Worm (Caenorhabditis elegans) whole organism, late embryonic: Measurements from ENCODE around the gene srj-55.

ENCODE experiments used
- C08G9.2 ChIP-seq: sonication (generic microtip); optimal IDR thresholded peaks from 2 replicates; lab custom pipeline; 2016; ENCODE audit warnings: mild to moderate bottlenecking, missing genetic modification characterization, moderate library complexity, missing compliant biosample characterization
- C38D4.7 ChIP-seq: fragments of 200-800 bp; sonication (Bioruptor generic); optimal IDR thresholded peaks from 2 replicates; lab custom pipeline; 2018; ENCODE audit warnings: mild to moderate bottlenecking, missing genetic modification characterization, moderate library complexity, missing compliant biosample characterization
- F13H6.1 ChIP-seq: sonication (generic microtip); optimal IDR thresholded peaks from 2 replicates; lab custom pipeline; 2016; ENCODE audit warnings: missing genetic modification characterization, missing compliant biosample characterization
- T23F11.4 ChIP-seq: fragments of 200-800 bp; sonication (Bioruptor generic); optimal IDR thresholded peaks from 2 replicates; lab custom pipeline; 2018; ENCODE audit warnings: mild to moderate bottlenecking, missing genetic modification characterization, missing compliant biosample characterization
- Y22D7AL.16 ChIP-seq: sonication (generic microtip); optimal IDR thresholded peaks from 2 replicates; lab custom pipeline; 2016; ENCODE audit warnings: missing genetic modification characterization, missing compliant biosample characterization
- ahr-1 ChIP-seq: sonication (generic microtip); optimal IDR thresholded peaks from 2 replicates; lab custom pipeline; 2016; ENCODE audit warnings: missing genetic modification characterization, missing compliant biosample characterization
- ceh-14 ChIP-seq: sonication (generic microtip); optimal IDR thresholded peaks from 2 replicates; lab custom pipeline; 2016; ENCODE audit warnings: missing genotype, missing genetic modification characterization, missing compliant biosample characterization
- ceh-18 ChIP-seq: sonication (generic microtip); optimal IDR thresholded peaks from 2 replicates; lab custom pipeline; 2016; ENCODE audit warnings: missing genetic modification characterization, missing compliant biosample characterization
- ceh-22 ChIP-seq: sonication (generic microtip); optimal IDR thresholded peaks from 2 replicates; lab custom pipeline; 2017; ENCODE audit warnings: missing biosample characterization, missing genetic modification characterization
- ceh-24 ChIP-seq: sonication (generic microtip); optimal IDR thresholded peaks from 2 replicates; lab custom pipeline; 2016; ENCODE audit warnings: mild to moderate bottlenecking, missing genetic modification characterization, missing compliant biosample characterization
- ceh-30 ChIP-seq: fragments of 150-350 bp; optimal IDR thresholded peaks from 2 replicates; lab custom pipeline; 2014; ENCODE audit warnings: missing biosample characterization, missing genetic modification characterization
- ceh-34 ChIP-seq: sonication (generic microtip); optimal IDR thresholded peaks from 2 replicates; lab custom pipeline; 2016; ENCODE audit warnings: mild to moderate bottlenecking, missing genetic modification characterization, missing compliant biosample characterization
- ceh-45 ChIP-seq: fragments of 200-800 bp; sonication (Bioruptor generic); IDR thresholded peaks from 2 replicates; pipeline ENCODE4 v1.3.6; 2022; ENCODE audit warnings: missing genetic modification reagents, missing genetic modification characterization, missing compliant biosample characterization
- ceh-9 ChIP-seq: sonication (generic microtip); optimal IDR thresholded peaks from 2 replicates; lab custom pipeline; 2016; ENCODE audit warnings: mild to moderate bottlenecking, missing genetic modification characterization, inconsistent platforms, missing compliant biosample characterization
- che-1 ChIP-seq: sonication (generic microtip); optimal IDR thresholded peaks from 2 replicates; lab custom pipeline; 2016; ENCODE audit warnings: mild to moderate bottlenecking, missing genetic modification characterization, missing compliant biosample characterization
- elt-4 ChIP-seq: sonication (generic microtip); optimal IDR thresholded peaks from 2 replicates; lab custom pipeline; 2016; ENCODE audit warnings: missing genetic modification characterization, missing compliant biosample characterization
- ets-4 ChIP-seq: sonication (generic microtip); optimal IDR thresholded peaks from 2 replicates; lab custom pipeline; 2016; ENCODE audit warnings: missing genetic modification characterization, missing compliant biosample characterization
- eyg-1 ChIP-seq: sonication (generic microtip); optimal IDR thresholded peaks from 2 replicates; lab custom pipeline; 2016; ENCODE audit warnings: missing genotype, missing genetic modification characterization, missing compliant biosample characterization
- fkh-6 ChIP-seq: sonication (generic microtip); optimal IDR thresholded peaks from 2 replicates; lab custom pipeline; 2016; ENCODE audit warnings: missing genetic modification characterization, missing compliant biosample characterization
- gmeb-2 ChIP-seq: sonication (generic microtip); optimal IDR thresholded peaks from 2 replicates; lab custom pipeline; 2016; ENCODE audit warnings: missing genetic modification characterization, inconsistent platforms, missing compliant biosample characterization
- hlh-30 ChIP-seq: sonication (generic microtip); optimal IDR thresholded peaks from 2 replicates; lab custom pipeline; 2017; ENCODE audit warnings: antibody characterized with exemption, missing genetic modification characterization, missing compliant biosample characterization; ENCODE audit not compliant: insufficient read depth
- madf-2 ChIP-seq: sonication (generic microtip); optimal IDR thresholded peaks from 2 replicates; lab custom pipeline; 2017; ENCODE audit warnings: missing genetic modification characterization, missing compliant biosample characterization
- npax-4 ChIP-seq: sonication (generic microtip); optimal IDR thresholded peaks from 2 replicates; lab custom pipeline; 2016; ENCODE audit warnings: missing genetic modification characterization, missing compliant biosample characterization
- odd-2 ChIP-seq: sonication (generic microtip); optimal IDR thresholded peaks from 2 replicates; lab custom pipeline; 2017; ENCODE audit warnings: antibody characterized with exemption, mild to moderate bottlenecking, missing genetic modification characterization, missing compliant biosample characterization
- pag-3 ChIP-seq: sonication (generic microtip); optimal IDR thresholded peaks from 2 replicates; lab custom pipeline; 2016; ENCODE audit warnings: missing compliant biosample characterization, missing genetic modification characterization, borderline replicate concordance
- pha-2 ChIP-seq: sonication (generic microtip); optimal IDR thresholded peaks from 2 replicates; lab custom pipeline; 2017; ENCODE audit warnings: mild to moderate bottlenecking, missing genetic modification characterization, missing compliant biosample characterization
- pqm-1 ChIP-seq: sonication (generic microtip); optimal IDR thresholded peaks from 2 replicates; lab custom pipeline; 2016; ENCODE audit warnings: missing genetic modification characterization, missing compliant biosample characterization
- pros-1 ChIP-seq: fragments of 150-350 bp; optimal IDR thresholded peaks from 2 replicates; lab custom pipeline; 2014; ENCODE audit warnings: missing biosample characterization, missing genetic modification reagents, missing genetic modification characterization
- rnt-1 ChIP-seq: sonication (generic microtip); optimal IDR thresholded peaks from 2 replicates; lab custom pipeline; 2016; ENCODE audit warnings: missing genetic modification characterization, missing compliant biosample characterization
- sox-2 ChIP-seq: fragments of 200-800 bp; sonication (Bioruptor generic); IDR thresholded peaks from 2 replicates; pipeline ENCODE4 v1.3.6; 2022; ENCODE audit warnings: missing genetic modification reagents, missing genetic modification characterization, missing compliant biosample characterization
- sox-4 ChIP-seq: sonication (generic microtip); optimal IDR thresholded peaks from 2 replicates; lab custom pipeline; 2017; ENCODE audit warnings: mild to moderate bottlenecking, missing genetic modification characterization, inconsistent platforms, missing compliant biosample characterization
- syd-9 ChIP-seq: sonication (generic microtip); optimal IDR thresholded peaks from 2 replicates; lab custom pipeline; 2016; ENCODE audit warnings: mild to moderate bottlenecking, missing genetic modification characterization, moderate library complexity, missing compliant biosample characterization
- tbx-2 ChIP-seq: sonication (generic microtip); optimal IDR thresholded peaks from 2 replicates; lab custom pipeline; 2016; ENCODE audit warnings: missing genetic modification characterization, missing compliant biosample characterization
- tbx-7 ChIP-seq: sonication (generic microtip); optimal IDR thresholded peaks from 2 replicates; lab custom pipeline; 2016; ENCODE audit warnings: missing genotype, missing genetic modification characterization, missing compliant biosample characterization
- ttx-3 ChIP-seq: sonication (generic microtip); optimal IDR thresholded peaks from 2 replicates; lab custom pipeline; 2016; ENCODE audit warnings: missing genetic modification reagents, missing genetic modification characterization, missing compliant biosample characterization
- unc-3 ChIP-seq, 2 experiments: fragments of 200-800 bp in 1 of 2; sonication (Bioruptor generic) in 1 of 2; sonication (generic microtip) in 1 of 2; conservative IDR thresholded peaks in 1 of 2; optimal IDR thresholded peaks in 1 of 2; 2 replicates each; pipeline versions ENCODE4 v1.3.6 to Lab custom; 2016 to 2022; ENCODE audit warnings: missing compliant biosample characterization in 2 of 2, missing genetic modification characterization in 2 of 2, missing genetic modification reagents in 1 of 2
- unc-55 ChIP-seq: sonication (generic microtip); optimal IDR thresholded peaks from 2 replicates; lab custom pipeline; 2017; ENCODE audit warnings: missing biosample characterization, missing genetic modification reagents, missing genetic modification characterization
- zip-5 ChIP-seq: sonication (generic microtip); optimal IDR thresholded peaks from 2 replicates; lab custom pipeline; 2016; ENCODE audit warnings: missing genetic modification characterization, missing compliant biosample characterization
- ztf-16 ChIP-seq: sonication (generic microtip); optimal IDR thresholded peaks from 2 replicates; lab custom pipeline; 2017; ENCODE audit warnings: missing genetic modification characterization, missing compliant biosample characterization

Gene srj-55

ce11 chrV:2869503-2869902 is 11.8 kb upstream of the srj-55 start, which contains the start of gene srh-241:
Gene srh-241, minus strand, starts transcription at chrV:2869603.
- TF ChIP-seq ztf-16 (tag; lab: Kevin White, UChicago) (no peak), rnt-1 (no peak), sox-2 (GFP tag; lab: Robert Waterston, UW) (no peak), ceh-45 (GFP tag; lab: Robert Waterston, UW) (no peak), tbx-2 (tag; lab: Kevin White, UChicago) (no peak), pqm-1 (tag; lab: Kevin White, UChicago) (no peak), C08G9.2 (tag; lab: Kevin White, UChicago) (no peak), unc-3 (GFP tag; conservative IDR thresholded peaks at IDR 0.05; lab: Robert Waterston, UW) (no peak), unc-3 (tag; optimal IDR thresholded peaks at IDR 0.05; lab: Kevin White, UChicago) (no peak), ahr-1 (no peak), T23F11.4 (GFP tag; lab: Kevin White, UChicago) (no peak), ttx-3 (tag; lab: Kevin White, UChicago) (no peak)

DNA sequence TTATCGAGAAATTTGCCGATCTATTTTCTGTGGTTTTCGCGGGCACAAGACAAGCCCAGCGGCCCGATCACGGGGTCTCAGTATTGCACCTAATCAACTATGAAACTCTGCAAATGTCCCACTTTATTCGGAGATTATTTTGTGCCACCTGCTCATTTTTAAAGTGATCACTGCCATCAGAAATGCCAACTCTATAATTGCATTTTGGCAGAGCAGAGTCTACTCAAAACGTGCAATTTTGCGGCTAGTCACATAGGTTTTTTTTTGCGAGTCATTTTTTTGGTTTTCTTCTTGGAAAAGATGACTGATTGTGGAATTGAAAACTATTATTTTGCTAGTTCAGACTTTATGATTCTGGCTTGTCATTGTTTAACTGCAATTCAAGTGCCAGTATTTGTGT is 7.2 kb upstream of the srj-55 start, which contains the start of gene srh-240:
Gene srh-240 (plus strand): TSS at position 301 of the 400 bp plus-strand sequence.
- TF ChIP-seq fkh-6 (tag; lab: Kevin White, UChicago) (no peak), ceh-24 (no peak), zip-5 (tag; lab: Kevin White, UChicago) (no peak), unc-3 (GFP tag; conservative IDR thresholded peaks at IDR 0.05; lab: Robert Waterston, UW) (no peak), unc-3 (tag; optimal IDR thresholded peaks at IDR 0.05; lab: Kevin White, UChicago) (no peak), gmeb-2 (tag; lab: Kevin White, UChicago) (no peak), ets-4 (no peak), odd-2 (tag; lab: Kevin White, UChicago) (no peak)
- TF ChIP-seq, all 69 proteins: peak for 0

ce11 chrV:2863033-2863432 is 5.3 kb upstream of the srj-55 start, which contains the start of gene srh-272:
Gene srh-272, plus strand, starts transcription at chrV:2863333.
- TF ChIP-seq Y22D7AL.16 (tag; lab: Kevin White, UChicago) (no peak), ceh-45 (GFP tag; lab: Robert Waterston, UW) (no peak), npax-4 (tag; lab: Kevin White, UChicago) (no peak), F13H6.1 (tag; lab: Kevin White, UChicago) (no peak), pros-1 (tag; lab: Kevin White, UChicago) (no peak)

DNA sequence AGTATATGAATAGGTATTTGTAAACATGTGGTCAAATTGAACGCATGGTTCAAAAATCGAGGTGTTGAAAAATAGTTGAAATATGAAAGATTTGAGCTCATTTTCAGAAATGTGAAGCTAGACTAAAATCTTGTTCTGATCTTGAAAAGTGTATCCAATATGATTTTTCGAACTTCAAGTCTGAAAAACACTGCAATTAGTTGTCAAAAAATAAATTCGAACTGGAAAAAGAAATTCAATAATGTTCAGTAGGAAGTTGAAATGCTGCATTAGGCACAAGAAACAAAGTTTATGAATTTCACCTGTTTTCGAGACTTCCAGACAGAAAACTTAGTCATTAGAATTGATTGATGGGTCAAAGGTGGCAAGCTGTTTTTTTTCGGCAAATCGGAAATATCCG is 3.8 kb upstream of the srj-55 start, which contains the start of gene srh-270:
Gene srh-270 (minus strand): TSS at position 101 of the 400 bp plus-strand sequence.
- TF ChIP-seq ceh-22: no peak
- no peak for TF ChIP-seq unc-3 (GFP tag; conservative IDR thresholded peaks at IDR 0.05; lab: Robert Waterston, UW)
- TF ChIP-seq unc-3 (tag; optimal IDR thresholded peaks at IDR 0.05; lab: Kevin White, UChicago): no peak
- no peak for TF ChIP-seq ceh-18 (tag; lab: Kevin White, UChicago)
- TF ChIP-seq tbx-2 (tag; lab: Kevin White, UChicago): no peak
- TF ChIP-seq madf-2 (tag; lab: Kevin White, UChicago): no peak
- TF ChIP-seq T23F11.4 (GFP tag; lab: Kevin White, UChicago): no peak
- no peak for TF ChIP-seq ceh-34 (tag; lab: Kevin White, UChicago)
- TF ChIP-seq ztf-16 (tag; lab: Kevin White, UChicago): no peak
- TF ChIP-seq che-1 (tag; lab: Kevin White, UChicago): no peak
- no peak for TF ChIP-seq sox-4
- TF ChIP-seq pqm-1 (tag; lab: Kevin White, UChicago): no peak
- no peak for TF ChIP-seq ceh-9 (tag; lab: Kevin White, UChicago)
- no peak for TF ChIP-seq ceh-24
- no peak for TF ChIP-seq eyg-1
- no peak for TF ChIP-seq pag-3 (tag; lab: Kevin White, UChicago)

ce11 chrV:2859738-2860137 is 2.0 kb upstream of the srj-55 start, which contains the start of gene srj-54:
Gene srj-54, minus strand, starts transcription at chrV:2859838.
- no peak for TF ChIP-seq che-1 (tag; lab: Kevin White, UChicago)

- TF ChIP-seq ceh-34 (tag; lab: Kevin White, UChicago) (no peak), unc-55 (no peak), C38D4.7 (no peak), unc-3 (GFP tag; conservative IDR thresholded peaks at IDR 0.05; lab: Robert Waterston, UW) (no peak), unc-3 (tag; optimal IDR thresholded peaks at IDR 0.05; lab: Kevin White, UChicago) (no peak), ceh-18 (tag; lab: Kevin White, UChicago) (no peak), ttx-3 (tag; lab: Kevin White, UChicago) (no peak), sox-4 (no peak), ceh-30 (tag; lab: Kevin White, UChicago) (no peak), ceh-9 (tag; lab: Kevin White, UChicago) (no peak), odd-2 (tag; lab: Kevin White, UChicago) (no peak), elt-4 (tag; lab: Kevin White, UChicago) (no peak), npax-4 (tag; lab: Kevin White, UChicago) (no peak), ceh-14 (tag; lab: Kevin White, UChicago) (no peak), pha-2 (tag; lab: Kevin White, UChicago) (no peak), hlh-30 (no peak), syd-9 (tag; lab: Kevin White, UChicago) (no peak), tbx-7 (no peak)
- TF ChIP-seq, all 69 proteins: peak for 0
Measured at ce11 chrV:2855473-2855872, 2.3 kb downstream of the srj-55 start, which contains the start of gene srj-57. Gene srj-57, minus strand, starts transcription at chrV:2855573.
